Fruit fly (Drosophila melanogaster) whole organism, prepupa: ENCODE data around the gene CG18764.

Experiments
- CG11294 ChIP-seq: fragments of 200-800 bp; sonication (Bioruptor generic); IDR thresholded peaks from 2 replicates; pipeline ENCODE4 v1.3.6; 2022; ENCODE audit warnings: missing biosample characterization, missing genetic modification characterization
- CG11762 ChIP-seq: fragments of 200-800 bp; sonication (Bioruptor generic); optimal IDR thresholded peaks from 3 replicates; lab custom pipeline; 2016; ENCODE audit warnings: missing biosample characterization, missing genetic modification characterization; ENCODE audit not compliant: insufficient read depth
- CG15336 ChIP-seq: fragments of 200-800 bp; sonication (Bioruptor generic); IDR thresholded peaks from 2 replicates; pipeline ENCODE4 v1.3.6; 2022; ENCODE audit warnings: missing biosample characterization, missing genetic modification characterization
- CG1621 ChIP-seq: fragments of 200-800 bp; sonication (Bioruptor generic); optimal IDR thresholded peaks from 3 replicates; lab custom pipeline; 2018; ENCODE audit warnings: missing biosample characterization, mild to moderate bottlenecking, missing genetic modification characterization
- CG16779 ChIP-seq: fragments of 200-800 bp; sonication (Bioruptor generic); optimal IDR thresholded peaks from 3 replicates; lab custom pipeline; 2017; ENCODE audit warnings: missing biosample characterization, mild to moderate bottlenecking, missing genetic modification characterization
- CG3032 ChIP-seq: fragments of 200-800 bp; optimal IDR thresholded peaks from 2 replicates; lab custom pipeline; 2019; ENCODE audit warnings: missing biosample characterization, mild to moderate bottlenecking, missing genetic modification characterization, moderate library complexity
- CG31627 ChIP-seq: fragments of 200-800 bp; sonication (Bioruptor generic); optimal IDR thresholded peaks from 3 replicates; lab custom pipeline; 2016; ENCODE audit warnings: missing biosample characterization, missing genetic modification characterization
- CG32006 ChIP-seq: fragments of 200-800 bp; sonication (Bioruptor generic); optimal IDR thresholded peaks from 3 replicates; lab custom pipeline; 2017; ENCODE audit warnings: missing biosample characterization, mild to moderate bottlenecking, missing genetic modification characterization
- CG34406 ChIP-seq: fragments of 200-800 bp; sonication (Bioruptor generic); optimal IDR thresholded peaks from 3 replicates; lab custom pipeline; 2016; ENCODE audit warnings: missing biosample characterization, missing genetic modification characterization
- CG3919 ChIP-seq: fragments of 200-800 bp; sonication (Bioruptor generic); optimal IDR thresholded peaks from 3 replicates; lab custom pipeline; 2016; ENCODE audit warnings: missing biosample characterization, missing genetic modification characterization
- CG6163 ChIP-seq: fragments of 200-800 bp; sonication (Bioruptor generic); IDR thresholded peaks from 3 replicates; pipeline ENCODE4 v1.3.6; 2022; ENCODE audit warnings: missing biosample characterization, missing genetic modification characterization
- CG6276 ChIP-seq: fragments of 200-800 bp; sonication (Bioruptor generic); optimal IDR thresholded peaks from 2 replicates; lab custom pipeline; 2017; ENCODE audit warnings: missing biosample characterization, mild to moderate bottlenecking, missing genetic modification characterization
- CG6792 ChIP-seq: fragments of 200-800 bp; sonication (Bioruptor generic); optimal IDR thresholded peaks from 3 replicates; lab custom pipeline; 2016; ENCODE audit warnings: missing biosample characterization, missing genetic modification characterization
- CG6808 ChIP-seq: fragments of 200-800 bp; sonication (Bioruptor generic); optimal IDR thresholded peaks from 3 replicates; lab custom pipeline; 2017; ENCODE audit warnings: missing biosample characterization, missing genetic modification characterization, mild to moderate bottlenecking, moderate library complexity, missing genetic modification reagents
- CG6854 ChIP-seq: fragments of 200-800 bp; sonication (Bioruptor generic); optimal IDR thresholded peaks from 2 replicates; lab custom pipeline; 2017; ENCODE audit warnings: missing biosample characterization, mild to moderate bottlenecking, missing genetic modification characterization
- CG7368 ChIP-seq: fragments of 200-800 bp; sonication (Bioruptor generic); optimal IDR thresholded peaks from 3 replicates; lab custom pipeline; 2016; ENCODE audit warnings: missing biosample characterization, missing genetic modification characterization
- CG8119 ChIP-seq: fragments of 200-800 bp; sonication (Bioruptor generic); IDR thresholded peaks from 3 replicates; pipeline ENCODE4 v1.3.6; 2022; ENCODE audit warnings: missing biosample characterization, missing genetic modification characterization
- CG8632 ChIP-seq: fragments of 200-800 bp; sonication (Bioruptor generic); optimal IDR thresholded peaks from 3 replicates; lab custom pipeline; 2016; ENCODE audit warnings: missing biosample characterization, missing genetic modification characterization
- CG9139 ChIP-seq: fragments of 200-800 bp; sonication (Bioruptor generic); optimal IDR thresholded peaks from 3 replicates; lab custom pipeline; 2017; ENCODE audit warnings: missing biosample characterization, mild to moderate bottlenecking, missing genetic modification characterization
- Eip75B ChIP-seq: fragments of 200-800 bp; sonication (Bioruptor generic); optimal IDR thresholded peaks from 3 replicates; lab custom pipeline; 2016; ENCODE audit warnings: missing biosample characterization, missing genetic modification characterization
- Eip78C ChIP-seq: fragments of 200-800 bp; sonication (Bioruptor generic); peaks from one replicate; lab custom pipeline; 2016; ENCODE audit warnings: missing biosample characterization, missing genetic modification characterization
- Eip93F ChIP-seq: fragments of 200-800 bp; sonication (Bioruptor generic); optimal IDR thresholded peaks from 2 replicates; lab custom pipeline; 2016; ENCODE audit warnings: missing biosample characterization, mild to moderate bottlenecking, missing genetic modification characterization
- Ets96B ChIP-seq: fragments of 200-800 bp; optimal IDR thresholded peaks from 2 replicates; lab custom pipeline; 2019; ENCODE audit warnings: missing biosample characterization, mild to moderate bottlenecking, missing genetic modification characterization, moderate library complexity
- Gug ChIP-seq: fragments of 200-800 bp; sonication (Bioruptor generic); IDR thresholded peaks from 2 replicates; pipeline ENCODE4 v1.3.6; 2022; ENCODE audit warnings: missing biosample characterization, missing genetic modification characterization
- Hr39 ChIP-seq: fragments of 200-800 bp; sonication (Bioruptor generic); optimal IDR thresholded peaks from 2 replicates; lab custom pipeline; 2016; ENCODE audit warnings: missing biosample characterization, missing genetic modification characterization
- Lpt ChIP-seq: fragments of 200-800 bp; sonication (Bioruptor generic); optimal IDR thresholded peaks from 3 replicates; lab custom pipeline; 2016; ENCODE audit warnings: missing biosample characterization, missing genetic modification characterization
- OdsH ChIP-seq: fragments of 200-800 bp; sonication (Bioruptor generic); optimal IDR thresholded peaks from 3 replicates; lab custom pipeline; 2016; ENCODE audit warnings: missing biosample characterization, missing genetic modification characterization
- Smox ChIP-seq: fragments of 200-800 bp; sonication (Bioruptor generic); optimal IDR thresholded peaks from 3 replicates; lab custom pipeline; 2016; ENCODE audit warnings: missing biosample characterization, missing genetic modification characterization
- Sox102F ChIP-seq: fragments of 200-800 bp; sonication (Bioruptor generic); optimal IDR thresholded peaks from 2 replicates; lab custom pipeline; 2016; ENCODE audit warnings: missing biosample characterization, mild to moderate bottlenecking, missing genetic modification characterization
- Sox14 ChIP-seq: fragments of 200-800 bp; sonication (Bioruptor generic); optimal IDR thresholded peaks from 3 replicates; lab custom pipeline; 2016; ENCODE audit warnings: missing biosample characterization, missing genetic modification characterization
- Sox15 ChIP-seq: fragments of 200-800 bp; sonication (Bioruptor generic); optimal IDR thresholded peaks from 3 replicates; lab custom pipeline; 2016; ENCODE audit warnings: missing biosample characterization, missing genetic modification characterization
- achi ChIP-seq: fragments of 200-800 bp; sonication (Bioruptor generic); optimal IDR thresholded peaks from 3 replicates; lab custom pipeline; 2016; ENCODE audit warnings: missing biosample characterization, missing genetic modification characterization
- acj6 ChIP-seq: fragments of 200-800 bp; sonication (Bioruptor generic); optimal IDR thresholded peaks from 3 replicates; lab custom pipeline; 2016; ENCODE audit warnings: missing biosample characterization, missing genetic modification characterization
- dac ChIP-seq: fragments of 200-800 bp; sonication (Bioruptor generic); optimal IDR thresholded peaks from 2 replicates; lab custom pipeline; 2017; ENCODE audit warnings: missing biosample characterization, mild to moderate bottlenecking, missing genetic modification characterization
- eg ChIP-seq: fragments of 200-800 bp; sonication (Bioruptor generic); IDR thresholded peaks from 3 replicates; pipeline ENCODE4 v1.3.6; 2022; ENCODE audit warnings: missing biosample characterization, missing genetic modification characterization
- esn ChIP-seq: fragments of 200-800 bp; sonication (Bioruptor generic); optimal IDR thresholded peaks from 2 replicates; lab custom pipeline; 2016; ENCODE audit warnings: missing biosample characterization, mild to moderate bottlenecking, missing genetic modification characterization, moderate library complexity
- fd59A ChIP-seq: fragments of 200-800 bp; sonication (Bioruptor generic); optimal IDR thresholded peaks from 2 replicates; lab custom pipeline; 2017; ENCODE audit warnings: missing biosample characterization, mild to moderate bottlenecking, missing genetic modification characterization, missing genetic modification reagents
- lz ChIP-seq: fragments of 200-800 bp; sonication (Bioruptor generic); optimal IDR thresholded peaks from 3 replicates; lab custom pipeline; 2016; ENCODE audit warnings: missing biosample characterization, missing genetic modification characterization
- net ChIP-seq: fragments of 200-800 bp; sonication (Bioruptor generic); optimal IDR thresholded peaks from 3 replicates; lab custom pipeline; 2016; ENCODE audit warnings: missing biosample characterization, missing genetic modification characterization
- pdm3 ChIP-seq: fragments of 200-800 bp; sonication (Bioruptor generic); optimal IDR thresholded peaks from 3 replicates; lab custom pipeline; 2016; ENCODE audit warnings: missing biosample characterization, missing genetic modification characterization
- salr ChIP-seq, 2 experiments: fragments of 200-800 bp; sonication (Bioruptor generic); optimal IDR thresholded peaks; 3 replicates each; lab custom pipeline; 2016 to 2018; ENCODE audit warnings: missing biosample characterization in 2 of 2, missing genetic modification characterization in 2 of 2, mild to moderate bottlenecking in 1 of 2
- spab ChIP-seq: fragments of 200-800 bp; sonication (Bioruptor generic); optimal IDR thresholded peaks from 2 replicates; lab custom pipeline; 2017; ENCODE audit warnings: missing biosample characterization, mild to moderate bottlenecking, missing genetic modification characterization, missing genetic modification reagents
- ss ChIP-seq, 2 experiments: fragments of 200-800 bp; sonication (Bioruptor generic); optimal IDR thresholded peaks; 2 replicates in 1 of 2; 3 replicates in 1 of 2; lab custom pipeline; 2017 to 2018; ENCODE audit warnings: mild to moderate bottlenecking in 2 of 2, missing biosample characterization in 2 of 2, missing genetic modification characterization in 2 of 2, moderate library complexity in 1 of 2
- svp ChIP-seq: fragments of 200-800 bp; sonication (Bioruptor generic); peaks from one replicate; lab custom pipeline; 2016; ENCODE audit warnings: missing biosample characterization, missing genetic modification characterization
- topi ChIP-seq: fragments of 200-800 bp; sonication (Bioruptor generic); optimal IDR thresholded peaks from 3 replicates; lab custom pipeline; 2016; ENCODE audit warnings: missing biosample characterization, missing genetic modification characterization

Gene CG18764

dm6 chr3R:11582253-11582589 is 44.5 kb upstream of the CG18764 start (continued):
- TF ChIP-seq Sox14 (GFP tag; lab: Kevin White, UChicago) (peak; percentile 83), CG8119 (GFP tag; lab: Robert Waterston, UW) (peak; percentile 92), CG32006 (GFP tag; lab: Kevin White, UChicago) (peak; percentile 92), net (peak; percentile 90), pdm3 (GFP tag; lab: Kevin White, UChicago) (no peak), CG6792 (peak; percentile 71), salr (GFP tag; optimal IDR thresholded peaks at IDR 0.05; lab: Kevin White, UChicago) (peak; percentile 77 to 86), dac (GFP tag; lab: Kevin White, UChicago) (peak; percentile 79), Sox102F (no peak), CG7368 (peak; percentile 81), CG15336 (GFP tag; lab: Robert Waterston, UW) (peak; percentile 96), spab (GFP tag; lab: Kevin White, UChicago) (peak; percentile 79), CG3032 (tag; lab: Kevin White, UChicago) (peak; percentile 86), CG3919 (GFP tag; lab: Kevin White, UChicago) (peak; percentile 90)

DNA sequence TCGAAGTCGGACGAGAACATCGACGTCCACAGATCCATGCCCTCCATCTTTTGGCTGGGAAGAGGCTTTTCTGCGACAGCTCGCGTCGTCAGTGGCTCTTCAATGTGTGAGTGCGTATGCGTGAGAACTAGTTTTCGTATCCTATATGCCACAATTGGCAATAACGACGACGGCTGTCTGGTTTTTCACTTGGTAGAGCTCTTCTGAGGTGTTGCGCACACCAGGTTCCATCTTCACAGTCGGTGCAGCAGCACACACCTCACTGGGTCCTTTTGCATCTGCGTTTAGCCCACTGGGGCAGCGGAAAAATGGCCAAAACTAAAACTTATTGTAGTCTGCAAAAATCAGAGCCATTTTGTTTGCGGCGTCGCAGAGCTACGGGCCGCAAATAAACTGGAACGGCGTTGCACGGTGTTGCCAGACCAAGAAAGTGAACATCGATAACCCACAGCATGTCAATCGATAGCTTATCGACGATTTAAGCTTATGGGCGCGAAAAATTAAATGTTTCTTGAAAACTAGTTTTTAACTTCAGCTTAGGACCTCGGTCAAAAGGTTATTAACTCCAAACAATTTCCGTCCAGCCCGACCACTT is 36.8 kb upstream of the CG18764 start, which contains the start of gene CG6791:
Gene CG6791, minus strand, starts transcription at position 383 of the 595 bp plus-strand sequence.
- TF ChIP-seq CG6854 (GFP tag; lab: Kevin White, UChicago) (no peak), CG3919 (GFP tag; lab: Kevin White, UChicago) (no peak), CG31627 (GFP tag; lab: Kevin White, UChicago) (no peak), CG7368 (no peak), salr (GFP tag; optimal IDR thresholded peaks at IDR 0.05; lab: Kevin White, UChicago) (no peak), Smox (GFP tag; lab: Kevin White, UChicago) (no peak), topi (GFP tag; lab: Kevin White, UChicago) (no peak), Eip78C (no peak), esn (GFP tag; lab: Kevin White, UChicago) (no peak), Eip75B (GFP tag; lab: Kevin White, UChicago) (no peak), CG9139 (GFP tag; lab: Kevin White, UChicago) (no peak), CG6792 (no peak)

DNA sequence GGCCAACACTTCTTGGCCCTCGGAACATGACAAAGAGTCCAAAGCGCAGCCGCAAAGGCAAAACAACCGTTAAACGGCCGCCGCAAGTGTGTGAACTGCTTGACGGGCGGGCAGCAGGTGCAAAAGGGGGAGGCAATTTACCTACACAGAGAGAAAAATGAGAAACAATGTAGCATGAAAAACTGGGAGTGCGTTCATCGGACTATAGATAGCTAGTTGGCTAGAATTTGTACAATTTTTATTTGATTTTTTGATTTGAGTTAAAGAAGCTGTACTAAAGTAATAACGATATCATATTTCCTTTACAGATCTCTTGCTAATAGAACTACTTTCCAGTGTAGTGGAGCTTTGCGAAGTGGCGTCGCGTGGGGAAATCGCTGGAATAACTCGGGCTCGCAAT is 31.2 kb upstream of the CG18764 start:
- TF ChIP-seq lz (GFP tag; lab: Kevin White, UChicago) (peak; percentile 6), eg (GFP tag; lab: Robert Waterston, UW) (peak; percentile 74), CG8632 (GFP tag; lab: Kevin White, UChicago) (no peak), dac (GFP tag; lab: Kevin White, UChicago) (peak; percentile 6), net (peak; percentile 41), CG3032 (tag; lab: Kevin White, UChicago) (peak; percentile 28), CG16779 (tag; lab: Kevin White, UChicago) (no peak), Ets96B (tag; lab: Kevin White, UChicago) (peak; percentile 5), fd59A (GFP tag; lab: Kevin White, UChicago) (peak; percentile 5), Gug (GFP tag; lab: Robert Waterston, UW) (no peak; the same call in 1 of the 2 replicates), ss (GFP tag; optimal IDR thresholded peaks at IDR 0.05; lab: Kevin White, UChicago) (peak in 1 of 2 experiments; percentile 19), Hr39 (GFP tag; lab: Kevin White, UChicago) (peak; percentile 21), CG11762 (peak; percentile 22), Sox15 (GFP tag; lab: Kevin White, UChicago) (no peak), svp (no peak), CG6163 (GFP tag; lab: Robert Waterston, UW) (peak; percentile 51; the same call in 1 of the 3 replicates), CG3919 (GFP tag; lab: Kevin White, UChicago) (peak; percentile 32), CG8119 (GFP tag; lab: Robert Waterston, UW) (peak; percentile 75), OdsH (GFP tag; lab: Kevin White, UChicago) (no peak), spab (GFP tag; lab: Kevin White, UChicago) (no peak), CG34406 (GFP tag; lab: Kevin White, UChicago) (peak; percentile 8), CG6808 (GFP tag; lab: Kevin White, UChicago) (no peak), Lpt (GFP tag; lab: Kevin White, UChicago) (peak; percentile 51), achi (GFP tag; lab: Kevin White, UChicago) (peak; percentile 22), esn (GFP tag; lab: Kevin White, UChicago) (peak; percentile 10), Eip78C (peak; percentile 81), Sox14 (GFP tag; lab: Kevin White, UChicago) (peak; percentile 26), acj6 (GFP tag; lab: Kevin White, UChicago) (peak; percentile 34), CG15336 (GFP tag; lab: Robert Waterston, UW) (peak; percentile 73), CG11294 (peak; percentile 44), CG6276 (peak; percentile 42), CG6792 (peak; percentile 2), CG1621 (tag; lab: Kevin White, UChicago) (no peak), Eip93F (GFP tag; lab: Kevin White, UChicago) (no peak), CG32006 (GFP tag; lab: Kevin White, UChicago) (peak; percentile 79)
